Fruit fly (Drosophila melanogaster): ENCODE measurements around the gene Eip75B.

dm6 chr3L:18001571-18002045 lies 62.9 kb downstream of the Eip75B start:
- TF ChIP-seq Dfd (GFP tag; optimal IDR thresholded peaks at IDR 0.05) (no peak), ey (GFP tag; optimal IDR thresholded peaks at IDR 0.05) (no peak), Hnf4 (GFP tag; optimal IDR thresholded peaks at IDR 0.05) (no peak), rgr (GFP tag; optimal IDR thresholded peaks at IDR 0.05) (no peak), fru (GFP tag; optimal IDR thresholded peaks at IDR 0.05) (no peak), h (GFP tag; optimal IDR thresholded peaks at IDR 0.05) (peak; percentile 61), brk (GFP tag; optimal IDR thresholded peaks at IDR 0.05) (peak; percentile 25)
